Worm (Caenorhabditis elegans) whole organism, L2 larva: ENCODE results near the gene D2096.6.

ENCODE experiments used
- C34F6.9 ChIP-seq: fragments of 150-350 bp; optimal IDR thresholded peaks from 2 replicates; lab custom pipeline; 2014; ENCODE audit warnings: missing biosample characterization, missing genetic modification characterization
- F13H6.1 ChIP-seq: sonication (generic microtip); optimal IDR thresholded peaks from 2 replicates; lab custom pipeline; 2016; ENCODE audit warnings: missing genetic modification characterization, missing compliant biosample characterization
- R02D3.7 ChIP-seq: fragments of 150-350 bp; optimal IDR thresholded peaks from 2 replicates; lab custom pipeline; 2014; ENCODE audit warnings: missing biosample characterization, missing genetic modification characterization
- Y55F3AM.14 ChIP-seq: fragments of 200-800 bp; sonication (Bioruptor generic); optimal IDR thresholded peaks from 2 replicates; lab custom pipeline; 2018; ENCODE audit warnings: mild to moderate bottlenecking, missing genetic modification characterization, missing compliant biosample characterization
- ZK546.5 ChIP-seq: sonication (generic microtip); optimal IDR thresholded peaks from 2 replicates; lab custom pipeline; 2017; ENCODE audit warnings: missing biosample characterization, missing genetic modification characterization
- alr-1 ChIP-seq: fragments of 150-350 bp; optimal IDR thresholded peaks from 2 replicates; lab custom pipeline; 2014; ENCODE audit warnings: missing biosample characterization, missing genetic modification characterization
- aly-2 ChIP-seq: fragments of 150-350 bp; optimal IDR thresholded peaks from 2 replicates; lab custom pipeline; 2014; ENCODE audit warnings: missing biosample characterization, missing genetic modification characterization
- ama-1 ChIP-seq: fragments of 150-350 bp; optimal IDR thresholded peaks from 2 replicates; lab custom pipeline; 2018; ENCODE audit warnings: inconsistent platforms
- blmp-1 ChIP-seq: sonication (generic microtip); optimal IDR thresholded peaks from 2 replicates; lab custom pipeline; 2017; ENCODE audit warnings: missing genetic modification characterization, mild to moderate bottlenecking, missing compliant biosample characterization, antibody characterized with exemption, moderate library complexity; ENCODE audit not compliant: insufficient read depth
- ceh-16 ChIP-seq: fragments of 150-350 bp; optimal IDR thresholded peaks from 2 replicates; lab custom pipeline; 2014; ENCODE audit warnings: missing biosample characterization, missing genetic modification characterization
- ceh-82 ChIP-seq: fragments of 150-350 bp; optimal IDR thresholded peaks from 2 replicates; lab custom pipeline; 2014; ENCODE audit warnings: missing biosample characterization, missing genetic modification characterization
- crh-2 ChIP-seq: sonication (generic microtip); optimal IDR thresholded peaks from 2 replicates; lab custom pipeline; 2017; ENCODE audit warnings: missing biosample characterization, missing genetic modification characterization
- dmd-4 ChIP-seq: sonication (generic microtip); optimal IDR thresholded peaks from 2 replicates; lab custom pipeline; 2017; ENCODE audit warnings: missing biosample characterization, missing genetic modification characterization
- egl-27 ChIP-seq: sonication (generic microtip); optimal IDR thresholded peaks from 3 replicates; lab custom pipeline; 2017; ENCODE audit warnings: missing biosample characterization, missing genetic modification reagents, missing genetic modification characterization
- elt-1 ChIP-seq: fragments of 150-350 bp; optimal IDR thresholded peaks from 2 replicates; lab custom pipeline; 2014; ENCODE audit warnings: missing biosample characterization, missing genetic modification characterization
- elt-3 ChIP-seq: sonication (generic microtip); optimal IDR thresholded peaks from 2 replicates; lab custom pipeline; 2017; ENCODE audit warnings: missing biosample characterization, missing genetic modification characterization
- fos-1 ChIP-seq: fragments of 150-350 bp; optimal IDR thresholded peaks from 2 replicates; lab custom pipeline; 2014; ENCODE audit warnings: missing biosample characterization, missing genetic modification characterization
- gmeb-1 ChIP-seq: fragments of 150-350 bp; optimal IDR thresholded peaks from 2 replicates; lab custom pipeline; 2014; ENCODE audit warnings: missing biosample characterization, missing genetic modification characterization
- lin-11 ChIP-seq: fragments of 150-350 bp; sonication (generic microtip); optimal IDR thresholded peaks from 2 replicates; lab custom pipeline; 2014; ENCODE audit warnings: missing biosample characterization, missing genetic modification characterization, inconsistent platforms, mixed read lengths
- lin-13 ChIP-seq: fragments of 150-350 bp; optimal IDR thresholded peaks from 2 replicates; lab custom pipeline; 2014; ENCODE audit warnings: missing biosample characterization, missing genetic modification reagents, missing genetic modification characterization
- lin-39 ChIP-seq: fragments of 150-350 bp; optimal IDR thresholded peaks from 2 replicates; lab custom pipeline; 2014; ENCODE audit warnings: missing biosample characterization, missing genetic modification reagents, missing genetic modification characterization
- lsy-2 ChIP-seq, 2 experiments: fragments of 150-350 bp in 1 of 2; sonication (generic microtip) in 1 of 2; optimal IDR thresholded peaks; 2 replicates each; lab custom pipeline; 2014 to 2017; ENCODE audit warnings: missing biosample characterization in 2 of 2, missing genetic modification characterization in 2 of 2
- mab-5 ChIP-seq: fragments of 150-350 bp; optimal IDR thresholded peaks from 2 replicates; lab custom pipeline; 2014; ENCODE audit warnings: missing biosample characterization, missing genetic modification characterization
- mbf-1 ChIP-seq: sonication (generic microtip); optimal IDR thresholded peaks from 2 replicates; lab custom pipeline; 2017; ENCODE audit warnings: missing biosample characterization, missing genetic modification characterization
- mdl-1 ChIP-seq, 2 experiments: fragments of 150-350 bp in 1 of 2; sonication (generic microtip) in 1 of 2; optimal IDR thresholded peaks; 2 replicates each; lab custom pipeline; 2017; ENCODE audit warnings: missing biosample characterization in 2 of 2, missing genetic modification characterization in 2 of 2
- nhr-10 ChIP-seq: sonication (generic microtip); optimal IDR thresholded peaks from 2 replicates; lab custom pipeline; 2017; ENCODE audit warnings: missing biosample characterization, missing genetic modification characterization
- nhr-11 ChIP-seq: fragments of 150-350 bp; optimal IDR thresholded peaks from 2 replicates; lab custom pipeline; 2014; ENCODE audit warnings: missing biosample characterization, missing genetic modification characterization
- nhr-12 ChIP-seq: fragments of 150-350 bp; optimal IDR thresholded peaks from 2 replicates; lab custom pipeline; 2014; ENCODE audit warnings: missing biosample characterization, missing genetic modification characterization
- nhr-129 ChIP-seq: fragments of 150-350 bp; optimal IDR thresholded peaks from 2 replicates; lab custom pipeline; 2014; ENCODE audit warnings: missing biosample characterization, missing genetic modification characterization
- nhr-21 ChIP-seq: fragments of 150-350 bp; optimal IDR thresholded peaks from 2 replicates; lab custom pipeline; 2014; ENCODE audit warnings: missing biosample characterization, missing genetic modification characterization
- nhr-23 ChIP-seq: fragments of 150-350 bp; optimal IDR thresholded peaks from 2 replicates; lab custom pipeline; 2014; ENCODE audit warnings: missing biosample characterization, missing genetic modification reagents, missing genetic modification characterization
- nhr-237 ChIP-seq: fragments of 150-350 bp; optimal IDR thresholded peaks from 2 replicates; lab custom pipeline; 2014; ENCODE audit warnings: missing biosample characterization, missing genetic modification characterization
- nhr-25 ChIP-seq: fragments of 150-350 bp; sonication (generic microtip); optimal IDR thresholded peaks from 3 replicates; lab custom pipeline; 2014; ENCODE audit warnings: missing biosample characterization, missing genetic modification characterization
- nhr-6 ChIP-seq: fragments of 150-350 bp; optimal IDR thresholded peaks from 2 replicates; lab custom pipeline; 2014; ENCODE audit warnings: missing biosample characterization, missing genetic modification characterization
- nhr-77 ChIP-seq: fragments of 150-350 bp; optimal IDR thresholded peaks from 2 replicates; lab custom pipeline; 2014; ENCODE audit warnings: missing biosample characterization, missing genetic modification characterization
- peb-1 ChIP-seq: fragments of 150-350 bp; optimal IDR thresholded peaks from 2 replicates; lab custom pipeline; 2014; ENCODE audit warnings: missing biosample characterization, missing genetic modification characterization
- sem-4 ChIP-seq: fragments of 150-350 bp; optimal IDR thresholded peaks from 2 replicates; lab custom pipeline; 2014; ENCODE audit warnings: missing biosample characterization, missing genetic modification reagents, missing genetic modification characterization
- skn-1 ChIP-seq: sonication (generic microtip); optimal IDR thresholded peaks from 2 replicates; lab custom pipeline; 2017; ENCODE audit warnings: missing biosample characterization, missing genetic modification characterization
- sma-3 ChIP-seq: sonication (generic microtip); optimal IDR thresholded peaks from 2 replicates; lab custom pipeline; 2016; ENCODE audit warnings: missing genetic modification reagents, missing genetic modification characterization, missing compliant biosample characterization
- sma-9 ChIP-seq, 2 experiments: fragments of 150-350 bp in 1 of 2; sonication (generic microtip) in 1 of 2; optimal IDR thresholded peaks; 2 replicates each; lab custom pipeline; 2014 to 2016; ENCODE audit warnings: missing genetic modification characterization in 2 of 2, mild to moderate bottlenecking in 1 of 2, missing biosample characterization in 1 of 2, missing compliant biosample characterization in 1 of 2, missing genetic modification reagents in 1 of 2, moderate library complexity in 1 of 2
- snpc-4 ChIP-seq: fragments of 150-350 bp; optimal IDR thresholded peaks from 2 replicates; lab custom pipeline; 2014; ENCODE audit warnings: missing biosample characterization, missing genetic modification characterization
- unc-39 ChIP-seq: fragments of 150-350 bp; optimal IDR thresholded peaks from 2 replicates; lab custom pipeline; 2014; ENCODE audit warnings: missing biosample characterization, missing genetic modification characterization
- unc-55 ChIP-seq: fragments of 150-350 bp; sonication (generic microtip); optimal IDR thresholded peaks from 3 replicates; lab custom pipeline; 2014; ENCODE audit warnings: missing biosample characterization, missing genetic modification reagents, missing genetic modification characterization
- unc-62 ChIP-seq: fragments of 150-350 bp; optimal IDR thresholded peaks from 2 replicates; lab custom pipeline; 2014; ENCODE audit warnings: missing biosample characterization, missing genetic modification reagents, missing genetic modification characterization
- zag-1 ChIP-seq: fragments of 150-350 bp; optimal IDR thresholded peaks from 2 replicates; lab custom pipeline; 2014; ENCODE audit warnings: missing biosample characterization, missing genetic modification characterization
- ztf-1 ChIP-seq: fragments of 200-800 bp; sonication (Bioruptor generic); conservative IDR thresholded peaks from 2 replicates; pipeline ENCODE4 v1.3.6; 2022; ENCODE audit warnings: missing genetic modification characterization, missing compliant biosample characterization
- ztf-11 ChIP-seq: sonication (generic microtip); optimal IDR thresholded peaks from 2 replicates; lab custom pipeline; 2017; ENCODE audit warnings: missing biosample characterization, missing genetic modification characterization
- ztf-4 ChIP-seq: fragments of 150-350 bp; optimal IDR thresholded peaks from 2 replicates; lab custom pipeline; 2014; ENCODE audit warnings: missing biosample characterization, missing genetic modification characterization

D2096.6 gene

DNA sequence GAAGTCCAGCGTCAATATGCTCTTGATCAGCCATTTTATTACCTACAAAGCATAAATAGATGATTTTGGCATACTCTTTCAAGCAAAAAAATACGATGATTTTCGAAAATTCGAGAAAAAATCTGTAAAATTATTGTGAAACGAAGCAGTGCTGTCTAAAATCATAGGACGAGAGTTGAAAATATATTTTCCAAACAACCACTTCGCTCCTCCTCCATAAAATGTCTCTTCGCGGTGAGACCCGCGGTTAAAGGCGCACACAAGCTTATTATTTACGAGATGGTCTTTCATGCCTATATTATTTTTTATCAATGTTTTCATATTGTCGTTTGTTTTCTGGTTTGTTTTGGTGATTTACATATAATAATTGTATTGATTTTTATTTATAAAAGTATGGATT lies 10.2 kb upstream of the D2096.6 start, which contains the start of gene nap-1:
Gene nap-1 (minus strand): TSS at position 42 of the 400 bp plus-strand sequence.
- no peak for TF ChIP-seq mbf-1 (tag; lab: Kevin White, UChicago)
- TF ChIP-seq egl-27 (tag; lab: Kevin White, UChicago), result no peak
- peak; percentile 87 for TF ChIP-seq nhr-129 (tag; lab: Kevin White, UChicago)
- no peak for TF ChIP-seq nhr-12 (tag; lab: Kevin White, UChicago)
- peak; percentile 17 for TF ChIP-seq skn-1 (tag; lab: Kevin White, UChicago)
- peak; percentile 63 to 90 for TF ChIP-seq lsy-2 (tag; optimal IDR thresholded peaks at IDR 0.05; lab: Kevin White, UChicago)
- TF ChIP-seq unc-39, result no peak
- peak; percentile 66 for TF ChIP-seq snpc-4 (tag; lab: Kevin White, UChicago)
- TF ChIP-seq blmp-1 (tag; lab: Kevin White, UChicago), result no peak
- no peak for TF ChIP-seq nhr-23 (tag; lab: Kevin White, UChicago)
- TF ChIP-seq lin-11 (tag; lab: Kevin White, UChicago), result peak; percentile 2
- TF ChIP-seq C34F6.9 (tag; lab: Kevin White, UChicago), result peak; percentile 88
- TF ChIP-seq alr-1 (tag; lab: Kevin White, UChicago), result no peak
- peak; percentile 46 for TF ChIP-seq F13H6.1 (tag; lab: Kevin White, UChicago)
- no peak for TF ChIP-seq nhr-10 (tag; lab: Kevin White, UChicago)
- TF ChIP-seq aly-2, result no peak
- TF ChIP-seq nhr-21 (tag; lab: Kevin White, UChicago), result peak; percentile 55
- no peak for TF ChIP-seq unc-62 (GFP tag; lab: Kevin White, UChicago)
- peak; percentile 95 for TF ChIP-seq unc-55
- TF ChIP-seq R02D3.7, result peak; percentile 90
- peak; percentile 63 for TF ChIP-seq lin-13 (GFP tag; lab: Kevin White, UChicago)
- peak; percentile 0 for TF ChIP-seq sem-4 (tag; lab: Kevin White, UChicago)
- TF ChIP-seq nhr-77 (tag; lab: Kevin White, UChicago), result no peak
- no peak for TF ChIP-seq peb-1
- no peak for TF ChIP-seq nhr-237
- peak in 1 of 2 experiments; percentile 11 for TF ChIP-seq mdl-1 (tag; optimal IDR thresholded peaks at IDR 0.05; lab: Kevin White, UChicago)
- peak; percentile 76 for TF ChIP-seq gmeb-1
- no peak for TF ChIP-seq ama-1
- peak; percentile 8 for TF ChIP-seq ZK546.5 (tag; lab: Kevin White, UChicago)
- TF ChIP-seq nhr-11 (tag; lab: Kevin White, UChicago), result no peak
- TF ChIP-seq zag-1 (tag; lab: Kevin White, UChicago), result no peak
- TF ChIP-seq elt-3 (tag; lab: Kevin White, UChicago), result no peak
- TF ChIP-seq fos-1 (tag; lab: Kevin White, UChicago), result peak; percentile 61
- TF ChIP-seq nhr-6 (tag; lab: Kevin White, UChicago), result no peak
- no peak for TF ChIP-seq ztf-4
- no peak for TF ChIP-seq elt-1 (tag; lab: Kevin White, UChicago)
- TF ChIP-seq nhr-25 (tag; lab: Kevin White, UChicago), result peak; percentile 73
- TF ChIP-seq dmd-4 (tag; lab: Kevin White, UChicago), result no peak
- peak; percentile 53 for TF ChIP-seq mab-5
- TF ChIP-seq crh-2 (tag; lab: Kevin White, UChicago), result peak; percentile 73
- peak; percentile 71 for TF ChIP-seq sma-9 (GFP tag; optimal IDR thresholded peaks at IDR 0.05; lab: Kevin White, UChicago)
- TF ChIP-seq sma-9 (tag; optimal IDR thresholded peaks at IDR 0.05; lab: Kevin White, UChicago), result no peak
- TF ChIP-seq ceh-82 (tag; lab: Kevin White, UChicago), result peak; percentile 19
- TF ChIP-seq ztf-1 (GFP tag; lab: Robert Waterston, UW), result no peak
- TF ChIP-seq ztf-11 (tag; lab: Kevin White, UChicago), result no peak
- peak; percentile 44 for TF ChIP-seq sma-3 (GFP tag; lab: Kevin White, UChicago)
- no peak for TF ChIP-seq Y55F3AM.14 (GFP tag; lab: Kevin White, UChicago)
- no peak for TF ChIP-seq lin-39 (tag; lab: Kevin White, UChicago)
- no peak for TF ChIP-seq ceh-16 (tag; lab: Kevin White, UChicago)
- TF ChIP-seq, all 48 proteins: peak for 22
